Worm (Caenorhabditis elegans): ENCODE measurements around the gene sir-2.2.
A peak's percentile ranks its signal among the peaks of the same experiment; 100 is the strongest.

sir-2.2 gene

DNA sequence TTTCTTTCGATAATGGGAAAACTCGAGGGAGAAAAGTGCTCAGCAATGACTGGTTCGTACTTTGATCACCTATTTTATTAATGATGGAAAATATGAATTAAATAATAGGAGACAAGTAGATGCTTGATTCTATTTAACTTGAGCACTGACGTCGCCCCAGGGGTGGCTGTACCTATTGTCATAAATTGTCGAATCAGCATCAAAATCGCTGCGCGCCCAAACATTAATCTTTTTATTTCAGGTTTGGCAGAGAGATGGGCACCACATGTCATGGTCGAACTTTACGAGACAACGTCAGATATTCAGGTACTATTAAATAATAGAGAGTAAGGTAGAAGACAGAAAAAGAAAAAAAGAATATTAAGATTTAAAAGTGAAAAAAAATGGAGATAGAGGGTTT, 3.5 kb upstream of the sir-2.2 start:
- TF ChIP-seq ceh-16 (tag; optimal IDR thresholded peaks at IDR 0.05) (no peak), sea-2 (GFP tag; optimal IDR thresholded peaks at IDR 0.05) (no peak), jun-1 (tag; optimal IDR thresholded peaks at IDR 0.05) (no peak), nhr-25 (tag; optimal IDR thresholded peaks at IDR 0.05) (peak; percentile 19)

DNA sequence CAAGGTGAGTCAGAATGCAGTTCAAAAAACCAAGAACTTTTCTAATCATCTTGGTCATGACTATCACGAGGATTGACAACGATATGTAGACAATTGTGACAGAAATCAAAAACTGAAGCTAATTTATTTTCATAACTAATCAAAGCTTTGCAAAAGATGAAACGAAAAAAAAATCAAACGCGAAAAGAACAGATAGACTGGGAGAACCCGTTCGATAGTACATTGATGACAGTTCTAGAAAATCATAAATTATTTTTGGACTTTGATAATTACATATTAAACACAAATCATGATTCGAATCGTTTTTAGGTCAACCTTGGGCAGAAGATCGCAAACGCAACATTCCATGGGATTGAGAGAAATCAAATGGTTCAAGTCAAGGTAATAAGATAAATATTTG, 2.8 kb upstream of the sir-2.2 start:
- peak; percentile 57 for TF ChIP-seq nhr-23 (tag; optimal IDR thresholded peaks at IDR 0.05)
- no peak for TF ChIP-seq nhr-76 (tag; optimal IDR thresholded peaks at IDR 0.05)
- peak; percentile 9 for TF ChIP-seq ama-1 (optimal IDR thresholded peaks at IDR 0.05)
- TF ChIP-seq unc-62 (GFP tag; optimal IDR thresholded peaks at IDR 0.05), result peak; percentile 8
- TF ChIP-seq nfya-1 (tag; optimal IDR thresholded peaks at IDR 0.05; ENCODE audit: insufficient read depth), result peak; percentile 20
- TF ChIP-seq lin-15B (tag; optimal IDR thresholded peaks at IDR 0.05), result no peak
- TF ChIP-seq lsy-12 (tag; optimal IDR thresholded peaks at IDR 0.05), result peak; percentile 52
- TF ChIP-seq nhr-43 (tag; optimal IDR thresholded peaks at IDR 0.05; ENCODE audit: poor library complexity, severe bottlenecking), result peak; percentile 69
- peak; percentile 11 for TF ChIP-seq jun-1 (tag; optimal IDR thresholded peaks at IDR 0.05)
- no peak for TF ChIP-seq lin-39 (tag; optimal IDR thresholded peaks at IDR 0.05)
- TF ChIP-seq elt-3 (tag; optimal IDR thresholded peaks at IDR 0.05), result peak in 1 of 3 experiments; percentile 63
- peak; percentile 77 for TF ChIP-seq nhr-25 (tag; optimal IDR thresholded peaks at IDR 0.05)
- peak; percentile 19 for TF ChIP-seq fos-1 (tag; optimal IDR thresholded peaks at IDR 0.05)
- no peak for TF ChIP-seq eor-1 (tag; optimal IDR thresholded peaks at IDR 0.05)

DNA sequence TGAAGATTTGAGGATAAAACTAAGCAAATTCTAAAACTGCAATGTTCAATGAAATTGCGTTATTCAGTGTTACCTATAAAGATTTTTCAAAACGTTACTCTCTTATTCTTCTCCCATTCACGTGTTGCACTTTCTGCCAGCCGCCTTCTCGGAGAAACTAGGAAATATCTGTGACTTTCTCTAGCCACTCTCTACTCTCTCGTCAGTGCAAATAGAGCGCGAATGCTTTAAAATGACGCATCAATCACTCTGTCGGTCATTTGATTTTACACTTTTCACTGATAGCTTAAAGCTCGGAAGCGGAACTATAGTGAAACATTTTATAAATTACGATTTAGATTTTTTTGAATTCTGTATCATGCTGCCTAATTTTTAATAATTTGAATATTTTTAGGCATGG, 1.0 kb downstream of the sir-2.2 start:
- no peak for TF ChIP-seq ztf-4 (tag; optimal IDR thresholded peaks at IDR 0.05)
- TF ChIP-seq nhr-11 (tag; optimal IDR thresholded peaks at IDR 0.05), result peak; percentile 52
- TF ChIP-seq fos-1 (tag; optimal IDR thresholded peaks at IDR 0.05), result peak; percentile 92
- no peak for TF ChIP-seq sea-2 (GFP tag; optimal IDR thresholded peaks at IDR 0.05)
- no peak for TF ChIP-seq ztf-11 (tag; optimal IDR thresholded peaks at IDR 0.05)
- TF ChIP-seq lin-15B (tag; optimal IDR thresholded peaks at IDR 0.05), result peak; percentile 78
- TF ChIP-seq mml-1 (tag; optimal IDR thresholded peaks at IDR 0.05), result peak; percentile 74
- TF ChIP-seq ama-1 (optimal IDR thresholded peaks at IDR 0.05), result no peak
- TF ChIP-seq ceh-82 (tag; optimal IDR thresholded peaks at IDR 0.05), result no peak
- TF ChIP-seq nhr-23 (tag; optimal IDR thresholded peaks at IDR 0.05), result peak; percentile 88
- peak; percentile 88 for TF ChIP-seq egl-5 (tag; optimal IDR thresholded peaks at IDR 0.05)
- TF ChIP-seq pha-4 (tag; optimal IDR thresholded peaks at IDR 0.05), result peak; percentile 77
- TF ChIP-seq eor-1 (tag; optimal IDR thresholded peaks at IDR 0.05), result no peak
- peak; percentile 85 for TF ChIP-seq pqm-1 (tag; optimal IDR thresholded peaks at IDR 0.05)
- no peak for TF ChIP-seq skn-1 (tag; optimal IDR thresholded peaks at IDR 0.05)
- peak; percentile 70 for TF ChIP-seq unc-62 (GFP tag; optimal IDR thresholded peaks at IDR 0.05)
- TF ChIP-seq elt-1 (tag; optimal IDR thresholded peaks at IDR 0.05), result no peak
- TF ChIP-seq nhr-67 (tag; optimal IDR thresholded peaks at IDR 0.05), result no peak
- TF ChIP-seq lin-39 (tag; optimal IDR thresholded peaks at IDR 0.05), result peak; percentile 98
- no peak for TF ChIP-seq ZK546.5 (tag; optimal IDR thresholded peaks at IDR 0.05)
- TF ChIP-seq aly-2 (tag; optimal IDR thresholded peaks at IDR 0.05), result no peak
- peak in 1 of 3 experiments; percentile 5 for TF ChIP-seq elt-3 (tag; optimal IDR thresholded peaks at IDR 0.05)
- peak; percentile 84 for TF ChIP-seq nhr-25 (tag; optimal IDR thresholded peaks at IDR 0.05)
- peak; percentile 35 for TF ChIP-seq R02D3.7 (tag; optimal IDR thresholded peaks at IDR 0.05)
- TF ChIP-seq lsy-12 (tag; optimal IDR thresholded peaks at IDR 0.05), result no peak
- no peak for TF ChIP-seq nhr-12 (tag; optimal IDR thresholded peaks at IDR 0.05)
- TF ChIP-seq nhr-77 (tag; optimal IDR thresholded peaks at IDR 0.05), result no peak
- TF ChIP-seq nhr-76 (tag; optimal IDR thresholded peaks at IDR 0.05), result no peak
- peak; percentile 88 for TF ChIP-seq nfya-1 (tag; optimal IDR thresholded peaks at IDR 0.05; ENCODE audit: insufficient read depth)
- TF ChIP-seq zag-1 (tag; optimal IDR thresholded peaks at IDR 0.05), result no peak
- no peak for TF ChIP-seq unc-39 (tag; optimal IDR thresholded peaks at IDR 0.05)
- TF ChIP-seq fkh-2 (tag; optimal IDR thresholded peaks at IDR 0.05), result no peak
- TF ChIP-seq ceh-28 (tag; optimal IDR thresholded peaks at IDR 0.05), result peak; percentile 59
- peak; percentile 28 for TF ChIP-seq tbx-2 (tag; optimal IDR thresholded peaks at IDR 0.05)
- TF ChIP-seq nhr-237 (tag; optimal IDR thresholded peaks at IDR 0.05), result no peak
- no peak for TF ChIP-seq ceh-9 (tag; optimal IDR thresholded peaks at IDR 0.05)
- TF ChIP-seq daf-12 (tag; optimal IDR thresholded peaks at IDR 0.05), result no peak
- TF ChIP-seq snpc-4 (tag; optimal IDR thresholded peaks at IDR 0.05), result peak; percentile 64
- TF ChIP-seq jun-1 (tag; optimal IDR thresholded peaks at IDR 0.05), result peak; percentile 83
- TF ChIP-seq mdl-1 (tag; optimal IDR thresholded peaks at IDR 0.05), result peak; percentile 74
- TF ChIP-seq ceh-16 (tag; optimal IDR thresholded peaks at IDR 0.05), result no peak
- peak; percentile 45 for TF ChIP-seq elt-2 (tag; optimal IDR thresholded peaks at IDR 0.05)
- peak; percentile 24 for TF ChIP-seq fkh-10 (GFP tag; optimal IDR thresholded peaks at IDR 0.05)
- TF ChIP-seq nhr-28 (tag; optimal IDR thresholded peaks at IDR 0.05), result no peak
- TF ChIP-seq egl-27 (tag; optimal IDR thresholded peaks at IDR 0.05), result no peak
- TF ChIP-seq nhr-43 (tag; optimal IDR thresholded peaks at IDR 0.05; ENCODE audit: poor library complexity, severe bottlenecking), result peak; percentile 38
- TF ChIP-seq hmg-11 (tag; optimal IDR thresholded peaks at IDR 0.05), result peak; percentile 26
